Worm (Caenorhabditis elegans): ENCODE measurements around the gene cnep-1.

DNA sequence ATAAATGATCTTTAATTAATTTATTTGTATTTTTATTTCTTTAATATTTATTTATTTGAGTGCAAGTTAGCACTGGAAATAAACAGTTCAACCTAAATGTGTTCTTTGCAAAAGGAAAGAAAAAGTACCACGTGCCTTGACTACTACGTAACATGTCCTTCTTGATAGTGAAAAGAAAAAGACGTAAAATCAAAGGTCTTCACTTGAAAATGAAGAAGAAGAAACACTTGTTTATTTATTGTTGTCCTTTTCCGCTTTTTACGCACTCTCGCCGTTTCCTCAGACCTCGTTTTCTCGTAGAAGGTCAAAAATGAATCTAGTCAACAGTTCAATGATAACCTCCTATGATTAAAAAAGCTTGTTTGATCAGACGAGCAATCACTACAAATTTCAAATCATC, 32.2 kb upstream of the cnep-1 start:
- TF ChIP-seq crh-2 (tag; optimal IDR thresholded peaks at IDR 0.05) (peak; percentile 52), R02D3.7 (tag; optimal IDR thresholded peaks at IDR 0.05) (no peak), skn-1 (tag; optimal IDR thresholded peaks at IDR 0.05) (no peak), aly-2 (tag; optimal IDR thresholded peaks at IDR 0.05) (no peak), nhr-10 (tag; optimal IDR thresholded peaks at IDR 0.05) (no peak), ztf-4 (tag; optimal IDR thresholded peaks at IDR 0.05) (no peak), lsy-2 (tag; optimal IDR thresholded peaks at IDR 0.05) (peak in 1 of 2 experiments; percentile 2), snpc-4 (tag; optimal IDR thresholded peaks at IDR 0.05) (no peak), unc-62 (GFP tag; optimal IDR thresholded peaks at IDR 0.05) (no peak), unc-39 (tag; optimal IDR thresholded peaks at IDR 0.05) (no peak)
